Worm (Caenorhabditis elegans): Measurements from ENCODE around the gene T15B7.1.

DNA sequence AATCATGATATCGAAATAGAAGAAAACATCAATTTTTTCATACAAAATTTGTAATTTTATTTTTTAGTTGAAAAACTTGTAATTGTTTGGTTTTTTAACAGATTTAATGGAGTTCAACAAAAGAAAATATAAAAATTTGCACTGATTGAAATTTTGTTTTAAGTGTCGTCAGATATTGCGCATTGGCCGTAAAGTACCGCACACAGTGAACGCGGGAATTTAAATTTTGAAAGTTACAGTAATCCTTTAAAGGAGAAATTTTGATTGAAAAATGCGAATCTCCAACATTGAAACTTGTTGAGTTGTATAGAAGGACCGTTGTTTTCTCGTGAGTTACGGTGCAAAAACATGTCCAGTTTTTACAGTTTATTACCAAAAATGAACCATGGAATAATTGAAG is 49.6 kb upstream of the T15B7.1 start:
- TF ChIP-seq tbx-7 (tag; optimal IDR thresholded peaks at IDR 0.05) (no peak), tbx-2 (tag; optimal IDR thresholded peaks at IDR 0.05) (no peak), pat-9 (tag; optimal IDR thresholded peaks at IDR 0.05) (no peak), ama-1 (optimal IDR thresholded peaks at IDR 0.05) (no peak), ceh-9 (tag; optimal IDR thresholded peaks at IDR 0.05) (no peak), fkh-10 (GFP tag; optimal IDR thresholded peaks at IDR 0.05) (no peak), odd-2 (tag; optimal IDR thresholded peaks at IDR 0.05) (no peak), pha-4 (tag; optimal IDR thresholded peaks at IDR 0.05) (no peak), hlh-15 (tag; optimal IDR thresholded peaks at IDR 0.05) (no peak)

Data from whole organism, late embryonic.